Fruit fly (Drosophila melanogaster) whole organism, pupa: ENCODE data around the gene kkv.

Source experiments
- CG10348 ChIP-seq: fragments of 200-800 bp; sonication (Bioruptor generic); IDR thresholded peaks from 2 replicates; pipeline ENCODE4 v1.3.6; 2022; ENCODE audit warnings: missing biosample characterization, missing genetic modification characterization
- CG12605 ChIP-seq: fragments of 200-800 bp; sonication (Bioruptor generic); IDR thresholded peaks from 2 replicates; pipeline ENCODE4 v1.3.6; 2022; ENCODE audit warnings: missing biosample characterization, missing genetic modification characterization
- CG13204 ChIP-seq: fragments of 200-800 bp; sonication (Bioruptor generic); optimal IDR thresholded peaks from 2 replicates; lab custom pipeline; 2018; ENCODE audit warnings: missing biosample characterization, mild to moderate bottlenecking, missing genetic modification characterization, moderate library complexity
- CG17806 ChIP-seq: fragments of 200-800 bp; sonication (Bioruptor generic); optimal IDR thresholded peaks from 2 replicates; lab custom pipeline; 2018; ENCODE audit warnings: missing biosample characterization, mild to moderate bottlenecking, missing genetic modification characterization, moderate library complexity
- CG32121 ChIP-seq: fragments of 200-800 bp; sonication (Bioruptor generic); IDR thresholded peaks from 2 replicates; pipeline ENCODE4 v1.3.6; 2022; ENCODE audit warnings: missing biosample characterization, missing genetic modification characterization
- CG34367 ChIP-seq: fragments of 200-800 bp; sonication (Bioruptor generic); optimal IDR thresholded peaks from 2 replicates; lab custom pipeline; 2018; ENCODE audit warnings: missing biosample characterization, mild to moderate bottlenecking, missing genetic modification characterization
- CG8159 ChIP-seq: fragments of 200-800 bp; sonication (Bioruptor generic); optimal IDR thresholded peaks from 3 replicates; lab custom pipeline; 2018; ENCODE audit warnings: missing biosample characterization, mild to moderate bottlenecking, missing genetic modification characterization, moderate library complexity
- CG8301 ChIP-seq: fragments of 200-800 bp; sonication (Bioruptor generic); optimal IDR thresholded peaks from 2 replicates; lab custom pipeline; 2018; ENCODE audit warnings: missing biosample characterization, mild to moderate bottlenecking, missing genetic modification characterization
- CG9948 ChIP-seq: fragments of 200-800 bp; sonication (Bioruptor generic); optimal IDR thresholded peaks from 2 replicates; lab custom pipeline; 2018; ENCODE audit warnings: missing biosample characterization, mild to moderate bottlenecking, missing genetic modification characterization, moderate library complexity
- D1 ChIP-seq: fragments of 200-800 bp; sonication (Bioruptor generic); optimal IDR thresholded peaks from 2 replicates; lab custom pipeline; 2018; ENCODE audit warnings: missing biosample characterization, mild to moderate bottlenecking, missing genetic modification characterization, moderate library complexity
- EcR ChIP-seq: fragments of 200-800 bp; sonication (Bioruptor generic); optimal IDR thresholded peaks from 3 replicates; lab custom pipeline; 2019; ENCODE audit warnings: missing biosample characterization, missing genetic modification characterization, mild to moderate bottlenecking, moderate library complexity, missing genetic modification reagents
- Pif1A ChIP-seq: fragments of 200-800 bp; sonication (Bioruptor generic); optimal IDR thresholded peaks from 3 replicates; lab custom pipeline; 2016; ENCODE audit warnings: missing biosample characterization, missing genetic modification characterization
- Snoo ChIP-seq: fragments of 200-800 bp; sonication (Bioruptor generic); optimal IDR thresholded peaks from 3 replicates; lab custom pipeline; 2017; ENCODE audit warnings: missing biosample characterization, mild to moderate bottlenecking, missing genetic modification characterization, inconsistent platforms
- rn ChIP-seq: fragments of 200-800 bp; sonication (Bioruptor generic); IDR thresholded peaks from 2 replicates; pipeline ENCODE4 v1.3.6; 2022; ENCODE audit warnings: missing biosample characterization, missing genetic modification characterization

- TF ChIP-seq EcR (GFP tag; lab: Kevin White, UChicago) (no peak), CG17806 (tag; lab: Kevin White, UChicago) (no peak), CG32121 (GFP tag; lab: Robert Waterston, UW) (no peak), rn (no peak), CG12605 (GFP tag; lab: Robert Waterston, UW) (no peak), CG9948 (tag; lab: Kevin White, UChicago) (no peak), CG13204 (no peak), Snoo (tag; lab: Kevin White, UChicago) (no peak), Pif1A (GFP tag; lab: Kevin White, UChicago) (no peak), CG10348 (GFP tag; lab: Robert Waterston, UW) (no peak), CG8159 (tag; lab: Kevin White, UChicago) (no peak), CG8301 (peak; percentile 15), CG34367 (no peak), D1 (tag; lab: Kevin White, UChicago) (no peak)
Measured at dm6 chr3R:5392033-5392432, 633 bp downstream of the kkv start.
